Worm (Caenorhabditis elegans) whole organism, late embryonic: ENCODE data around the gene cyp-33A1.

ENCODE experiments used
- F13H6.1 ChIP-seq: sonication (generic microtip); optimal IDR thresholded peaks from 2 replicates; lab custom pipeline; 2016; ENCODE audit warnings: missing genetic modification characterization, missing compliant biosample characterization
- K02D7.2 ChIP-seq: sonication (generic microtip); optimal IDR thresholded peaks from 2 replicates; lab custom pipeline; 2017; ENCODE audit warnings: mild to moderate bottlenecking, missing genetic modification characterization, missing compliant biosample characterization
- K09A11.1 ChIP-seq: sonication (generic microtip); optimal IDR thresholded peaks from 2 replicates; lab custom pipeline; 2017; ENCODE audit warnings: antibody characterized with exemption, mild to moderate bottlenecking, missing genetic modification characterization, missing compliant biosample characterization; ENCODE audit not compliant: insufficient read depth
- Y22D7AL.16 ChIP-seq: sonication (generic microtip); optimal IDR thresholded peaks from 2 replicates; lab custom pipeline; 2016; ENCODE audit warnings: missing genetic modification characterization, missing compliant biosample characterization
- ahr-1 ChIP-seq: sonication (generic microtip); optimal IDR thresholded peaks from 2 replicates; lab custom pipeline; 2016; ENCODE audit warnings: missing genetic modification characterization, missing compliant biosample characterization
- ceh-18 ChIP-seq: sonication (generic microtip); optimal IDR thresholded peaks from 2 replicates; lab custom pipeline; 2016; ENCODE audit warnings: missing genetic modification characterization, missing compliant biosample characterization
- ceh-19 ChIP-seq: fragments of 200-800 bp; sonication (Bioruptor generic); optimal IDR thresholded peaks from 2 replicates; lab custom pipeline; 2018; ENCODE audit warnings: mild to moderate bottlenecking, missing genetic modification characterization, missing compliant biosample characterization
- ceh-30 ChIP-seq: fragments of 150-350 bp; optimal IDR thresholded peaks from 2 replicates; lab custom pipeline; 2014; ENCODE audit warnings: missing biosample characterization, missing genetic modification characterization
- ceh-31 ChIP-seq: sonication (generic microtip); optimal IDR thresholded peaks from 2 replicates; lab custom pipeline; 2016; ENCODE audit warnings: missing genetic modification characterization, missing compliant biosample characterization
- ceh-34 ChIP-seq: sonication (generic microtip); optimal IDR thresholded peaks from 2 replicates; lab custom pipeline; 2016; ENCODE audit warnings: mild to moderate bottlenecking, missing genetic modification characterization, missing compliant biosample characterization
- ceh-45 ChIP-seq: fragments of 200-800 bp; sonication (Bioruptor generic); IDR thresholded peaks from 2 replicates; pipeline ENCODE4 v1.3.6; 2022; ENCODE audit warnings: missing genetic modification reagents, missing genetic modification characterization, missing compliant biosample characterization
- dve-1 ChIP-seq: sonication (generic microtip); optimal IDR thresholded peaks from 2 replicates; lab custom pipeline; 2017; ENCODE audit warnings: antibody characterized with exemption, mild to moderate bottlenecking, missing genetic modification characterization, missing compliant biosample characterization
- elt-2 ChIP-seq: sonication (generic microtip); optimal IDR thresholded peaks from 2 replicates; lab custom pipeline; 2016; ENCODE audit warnings: missing genetic modification reagents, missing genetic modification characterization, missing compliant biosample characterization
- elt-4 ChIP-seq: sonication (generic microtip); optimal IDR thresholded peaks from 2 replicates; lab custom pipeline; 2016; ENCODE audit warnings: missing genetic modification characterization, missing compliant biosample characterization
- eyg-1 ChIP-seq: sonication (generic microtip); optimal IDR thresholded peaks from 2 replicates; lab custom pipeline; 2016; ENCODE audit warnings: missing genotype, missing genetic modification characterization, missing compliant biosample characterization
- fkh-10 ChIP-seq: fragments of 150-350 bp; optimal IDR thresholded peaks from 2 replicates; lab custom pipeline; 2014; ENCODE audit warnings: missing biosample characterization, missing genetic modification reagents, missing genetic modification characterization
- fkh-6 ChIP-seq: sonication (generic microtip); optimal IDR thresholded peaks from 2 replicates; lab custom pipeline; 2016; ENCODE audit warnings: missing genetic modification characterization, missing compliant biosample characterization
- gmeb-2 ChIP-seq: sonication (generic microtip); optimal IDR thresholded peaks from 2 replicates; lab custom pipeline; 2016; ENCODE audit warnings: missing genetic modification characterization, inconsistent platforms, missing compliant biosample characterization
- hlh-13 ChIP-seq: fragments of 200-800 bp; sonication (Bioruptor generic); optimal IDR thresholded peaks from 2 replicates; lab custom pipeline; 2018; ENCODE audit warnings: mild to moderate bottlenecking, missing genetic modification characterization, missing compliant biosample characterization
- hlh-15 ChIP-seq: sonication (generic microtip); optimal IDR thresholded peaks from 2 replicates; lab custom pipeline; 2016; ENCODE audit warnings: missing genetic modification characterization, missing compliant biosample characterization
- hlh-30 ChIP-seq: sonication (generic microtip); optimal IDR thresholded peaks from 2 replicates; lab custom pipeline; 2017; ENCODE audit warnings: antibody characterized with exemption, missing genetic modification characterization, missing compliant biosample characterization; ENCODE audit not compliant: insufficient read depth
- hlh-6 ChIP-seq: sonication (generic microtip); optimal IDR thresholded peaks from 2 replicates; lab custom pipeline; 2016; ENCODE audit warnings: missing genotype, missing genetic modification characterization, missing compliant biosample characterization
- madf-2 ChIP-seq: sonication (generic microtip); optimal IDR thresholded peaks from 2 replicates; lab custom pipeline; 2017; ENCODE audit warnings: missing genetic modification characterization, missing compliant biosample characterization
- nfya-1 ChIP-seq: sonication (generic microtip); optimal IDR thresholded peaks from 2 replicates; lab custom pipeline; 2017; ENCODE audit warnings: missing genetic modification characterization, mild to moderate bottlenecking, missing compliant biosample characterization, antibody characterized with exemption, moderate library complexity
- npax-4 ChIP-seq: sonication (generic microtip); optimal IDR thresholded peaks from 2 replicates; lab custom pipeline; 2016; ENCODE audit warnings: missing genetic modification characterization, missing compliant biosample characterization
- pag-3 ChIP-seq: sonication (generic microtip); optimal IDR thresholded peaks from 2 replicates; lab custom pipeline; 2016; ENCODE audit warnings: missing compliant biosample characterization, missing genetic modification characterization, borderline replicate concordance
- pat-9 ChIP-seq: fragments of 200-800 bp; sonication (Bioruptor generic); optimal IDR thresholded peaks from 2 replicates; lab custom pipeline; 2018; ENCODE audit warnings: mild to moderate bottlenecking, missing genetic modification characterization, moderate library complexity, missing compliant biosample characterization
- pax-1 ChIP-seq: fragments of 150-350 bp; optimal IDR thresholded peaks from 2 replicates; lab custom pipeline; 2014; ENCODE audit warnings: missing biosample characterization, missing genetic modification characterization
- pqm-1 ChIP-seq: sonication (generic microtip); optimal IDR thresholded peaks from 2 replicates; lab custom pipeline; 2016; ENCODE audit warnings: missing genetic modification characterization, missing compliant biosample characterization
- pros-1 ChIP-seq: fragments of 150-350 bp; optimal IDR thresholded peaks from 2 replicates; lab custom pipeline; 2014; ENCODE audit warnings: missing biosample characterization, missing genetic modification reagents, missing genetic modification characterization
- ref-2 ChIP-seq: sonication (generic microtip); optimal IDR thresholded peaks from 2 replicates; lab custom pipeline; 2016; ENCODE audit warnings: missing genetic modification characterization, missing compliant biosample characterization
- sdc-2 ChIP-seq: sonication (generic microtip); optimal IDR thresholded peaks from 2 replicates; lab custom pipeline; 2016; ENCODE audit warnings: missing genotype, missing genetic modification characterization, missing compliant biosample characterization
- sox-2 ChIP-seq: fragments of 200-800 bp; sonication (Bioruptor generic); IDR thresholded peaks from 2 replicates; pipeline ENCODE4 v1.3.6; 2022; ENCODE audit warnings: missing genetic modification reagents, missing genetic modification characterization, missing compliant biosample characterization
- sox-4 ChIP-seq: sonication (generic microtip); optimal IDR thresholded peaks from 2 replicates; lab custom pipeline; 2017; ENCODE audit warnings: mild to moderate bottlenecking, missing genetic modification characterization, inconsistent platforms, missing compliant biosample characterization
- syd-9 ChIP-seq: sonication (generic microtip); optimal IDR thresholded peaks from 2 replicates; lab custom pipeline; 2016; ENCODE audit warnings: mild to moderate bottlenecking, missing genetic modification characterization, moderate library complexity, missing compliant biosample characterization
- tbx-2 ChIP-seq: sonication (generic microtip); optimal IDR thresholded peaks from 2 replicates; lab custom pipeline; 2016; ENCODE audit warnings: missing genetic modification characterization, missing compliant biosample characterization
- ttx-3 ChIP-seq: sonication (generic microtip); optimal IDR thresholded peaks from 2 replicates; lab custom pipeline; 2016; ENCODE audit warnings: missing genetic modification reagents, missing genetic modification characterization, missing compliant biosample characterization
- unc-3 ChIP-seq, 2 experiments: fragments of 200-800 bp in 1 of 2; sonication (Bioruptor generic) in 1 of 2; sonication (generic microtip) in 1 of 2; conservative IDR thresholded peaks in 1 of 2; optimal IDR thresholded peaks in 1 of 2; 2 replicates each; pipeline versions ENCODE4 v1.3.6 to Lab custom; 2016 to 2022; ENCODE audit warnings: missing compliant biosample characterization in 2 of 2, missing genetic modification characterization in 2 of 2, missing genetic modification reagents in 1 of 2
- unc-55 ChIP-seq: sonication (generic microtip); optimal IDR thresholded peaks from 2 replicates; lab custom pipeline; 2017; ENCODE audit warnings: missing biosample characterization, missing genetic modification reagents, missing genetic modification characterization
- unc-86 ChIP-seq: sonication (generic microtip); optimal IDR thresholded peaks from 2 replicates; lab custom pipeline; 2016; ENCODE audit warnings: missing genetic modification characterization, missing compliant biosample characterization
- zip-5 ChIP-seq: sonication (generic microtip); optimal IDR thresholded peaks from 2 replicates; lab custom pipeline; 2016; ENCODE audit warnings: missing genetic modification characterization, missing compliant biosample characterization
- ztf-16 ChIP-seq: sonication (generic microtip); optimal IDR thresholded peaks from 2 replicates; lab custom pipeline; 2017; ENCODE audit warnings: missing genetic modification characterization, missing compliant biosample characterization

cyp-33A1 gene

DNA sequence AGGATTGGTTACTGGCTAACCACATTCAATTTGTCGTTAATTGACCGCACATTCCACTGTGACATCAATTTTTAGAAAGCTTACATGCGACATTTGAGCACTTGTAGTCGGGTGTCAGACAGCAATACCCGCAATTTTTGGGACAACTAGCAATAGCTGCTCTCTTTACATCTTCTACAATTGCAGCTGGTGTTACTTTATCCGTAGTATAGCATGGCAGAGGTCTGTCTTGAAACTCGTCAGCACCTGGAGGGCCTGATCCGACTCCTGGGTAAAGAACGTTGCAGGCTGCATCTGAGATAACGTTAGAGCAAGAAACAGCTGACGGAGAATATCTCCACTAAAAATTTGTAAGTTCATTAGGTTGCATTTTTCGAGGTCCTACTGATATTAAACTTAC lies 41.9 kb downstream of the cyp-33A1 start:
- no peak for TF ChIP-seq pqm-1
- TF ChIP-seq K02D7.2 = no peak
- no peak for TF ChIP-seq tbx-2 (tag; lab: Kevin White, UChicago)
- no peak for TF ChIP-seq sdc-2
- no peak for TF ChIP-seq ceh-19
- TF ChIP-seq F13H6.1 (tag; lab: Kevin White, UChicago) = no peak
- no peak for TF ChIP-seq ceh-30 (tag; lab: Kevin White, UChicago)
- TF ChIP-seq unc-86 (tag; lab: Kevin White, UChicago) = no peak
- no peak for TF ChIP-seq hlh-30 (tag; lab: Kevin White, UChicago)
- no peak for TF ChIP-seq syd-9 (tag; lab: Kevin White, UChicago)
- TF ChIP-seq elt-2 (tag; lab: Kevin White, UChicago) = no peak
- no peak for TF ChIP-seq Y22D7AL.16 (tag; lab: Kevin White, UChicago)
- TF ChIP-seq hlh-6 (tag; lab: Kevin White, UChicago) = no peak
- TF ChIP-seq sox-2 = no peak
- TF ChIP-seq nfya-1 (tag; lab: Kevin White, UChicago) = no peak
- no peak for TF ChIP-seq fkh-6 (tag; lab: Kevin White, UChicago)
- TF ChIP-seq pax-1 (tag; lab: Kevin White, UChicago) = no peak
- no peak for TF ChIP-seq eyg-1

DNA sequence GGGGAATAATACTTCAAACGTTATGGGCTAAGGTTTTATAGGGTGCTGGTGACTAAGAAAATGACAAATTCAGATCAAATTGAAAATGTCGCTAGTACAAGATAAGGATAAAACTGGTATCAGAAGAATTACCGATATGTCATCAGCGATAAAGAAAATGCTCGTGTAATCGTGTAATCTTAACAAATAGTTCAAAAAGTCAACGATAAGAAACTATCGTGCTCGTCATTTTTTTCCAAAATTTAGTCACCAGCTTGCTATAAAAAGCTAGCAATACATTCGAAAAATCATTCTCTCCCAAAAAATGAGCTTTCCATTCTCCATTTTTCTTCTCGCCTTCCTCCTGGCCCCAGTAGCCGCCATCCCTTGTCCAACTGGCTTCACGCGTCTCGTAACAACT lies 43.5 kb downstream of the cyp-33A1 start, which contains the start of gene clec-45:
Gene clec-45, plus strand, starts transcription at position 301 of the 400 bp plus-strand sequence.
- TF ChIP-seq nfya-1 (tag; lab: Kevin White, UChicago) = no peak
- no peak for TF ChIP-seq hlh-6 (tag; lab: Kevin White, UChicago)
- TF ChIP-seq hlh-13 = no peak
- TF ChIP-seq hlh-15 (tag; lab: Kevin White, UChicago) = no peak
- TF ChIP-seq madf-2 (tag; lab: Kevin White, UChicago) = no peak
- TF ChIP-seq ceh-18 (tag; lab: Kevin White, UChicago) = no peak
- TF ChIP-seq ceh-31 (tag; lab: Kevin White, UChicago) = no peak
- no peak for TF ChIP-seq ref-2 (tag; lab: Kevin White, UChicago)
- no peak for TF ChIP-seq elt-2 (tag; lab: Kevin White, UChicago)
- no peak for TF ChIP-seq ahr-1
- TF ChIP-seq F13H6.1 (tag; lab: Kevin White, UChicago) = no peak
- no peak for TF ChIP-seq elt-4 (tag; lab: Kevin White, UChicago)
- no peak for TF ChIP-seq K09A11.1
- no peak for TF ChIP-seq ceh-34 (tag; lab: Kevin White, UChicago)
- no peak for TF ChIP-seq ceh-45
- no peak for TF ChIP-seq zip-5 (tag; lab: Kevin White, UChicago)
- TF ChIP-seq npax-4 (tag; lab: Kevin White, UChicago) = no peak

DNA sequence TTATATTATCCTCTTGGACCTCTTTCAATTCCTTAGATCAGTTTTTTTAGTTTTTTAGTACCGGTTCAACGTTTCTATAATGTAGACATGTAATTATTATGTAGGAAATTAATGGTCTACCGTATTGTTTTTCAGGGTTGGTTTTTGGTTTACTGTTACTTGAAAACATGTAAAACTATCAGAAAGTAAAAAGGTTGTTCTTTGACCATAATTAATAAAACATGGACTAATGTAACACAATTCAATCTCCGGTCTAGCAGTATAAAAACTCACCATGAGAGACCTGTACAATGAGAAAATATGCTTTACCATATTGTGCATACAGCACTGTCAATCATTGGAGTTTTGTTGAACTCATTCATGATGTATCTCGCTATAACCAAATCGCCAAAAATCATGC lies 45.8 kb downstream of the cyp-33A1 start, which contains the start of gene srd-29:
Gene srd-29, plus strand, starts transcription at position 301 of the 400 bp plus-strand sequence.
- TF ChIP-seq hlh-30 (tag; lab: Kevin White, UChicago) = no peak
- TF ChIP-seq fkh-10 (GFP tag; lab: Kevin White, UChicago) = no peak
- no peak for TF ChIP-seq sox-4 (tag; lab: Kevin White, UChicago)
- no peak for TF ChIP-seq unc-55
- TF ChIP-seq fkh-6 (tag; lab: Kevin White, UChicago) = no peak
- TF ChIP-seq pat-9 (tag; lab: Kevin White, UChicago) = no peak
- no peak for TF ChIP-seq ceh-34 (tag; lab: Kevin White, UChicago)
- no peak for TF ChIP-seq gmeb-2
- no peak for TF ChIP-seq pros-1
- TF ChIP-seq unc-3 (GFP tag; conservative IDR thresholded peaks at IDR 0.05; lab: Robert Waterston, UW) = no peak
- TF ChIP-seq unc-3 (tag; optimal IDR thresholded peaks at IDR 0.05; lab: Kevin White, UChicago) = no peak
- no peak for TF ChIP-seq dve-1
- no peak for TF ChIP-seq pag-3 (tag; lab: Kevin White, UChicago)
- TF ChIP-seq ztf-16 (tag; lab: Kevin White, UChicago) = no peak
- TF ChIP-seq K02D7.2 = no peak
- TF ChIP-seq ttx-3 (tag; lab: Kevin White, UChicago) = no peak
- TF ChIP-seq zip-5 (tag; lab: Kevin White, UChicago) = no peak
- TF ChIP-seq ceh-19 = no peak
- no peak for TF ChIP-seq nfya-1 (tag; lab: Kevin White, UChicago)
- no peak for TF ChIP-seq sox-2
